Fruit fly (Drosophila melanogaster): Measurements from ENCODE around the gene nAChRbeta2.

DNA sequence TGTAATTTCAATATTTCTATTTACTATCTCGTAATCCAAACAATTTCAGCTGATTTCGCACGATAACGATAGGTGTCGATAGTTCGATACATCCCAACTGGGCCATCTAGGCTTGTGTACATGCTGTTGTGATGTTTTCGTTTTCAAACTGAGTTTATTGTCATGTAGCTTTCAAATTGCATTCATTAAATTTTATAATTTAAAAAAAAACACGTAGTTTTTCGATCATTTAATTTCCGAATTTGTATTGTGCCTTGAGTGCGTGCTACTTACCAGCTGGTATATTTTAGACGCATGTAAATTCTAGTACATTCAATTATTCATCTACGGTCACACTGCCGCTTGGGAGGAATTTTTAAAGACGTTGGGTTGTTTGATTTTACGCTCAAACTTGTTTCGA lies 15.4 kb upstream of the nAChRbeta2 start, which contains the start of the genes CG13623 and ana1:
- TF ChIP-seq rn (GFP tag; IDR thresholded peaks at IDR 0.05) (no peak), Snoo (tag; optimal IDR thresholded peaks at IDR 0.05) (no peak), EcR (GFP tag; optimal IDR thresholded peaks at IDR 0.05) (no peak), CG9948 (tag; optimal IDR thresholded peaks at IDR 0.05) (no peak), CG17806 (tag; optimal IDR thresholded peaks at IDR 0.05) (no peak), CG13204 (GFP tag; optimal IDR thresholded peaks at IDR 0.05) (no peak), CG32121 (GFP tag; IDR thresholded peaks at IDR 0.05) (no peak), gl (tag; optimal IDR thresholded peaks at IDR 0.05) (no peak), CG15710 (tag; optimal IDR thresholded peaks at IDR 0.05) (no peak), fd96Ca (GFP tag; IDR thresholded peaks at IDR 0.05) (no peak)

All from whole organism, pupa.